Worm (Caenorhabditis elegans): ENCODE measurements around the gene F52D10.2.

F52D10.2 gene

DNA sequence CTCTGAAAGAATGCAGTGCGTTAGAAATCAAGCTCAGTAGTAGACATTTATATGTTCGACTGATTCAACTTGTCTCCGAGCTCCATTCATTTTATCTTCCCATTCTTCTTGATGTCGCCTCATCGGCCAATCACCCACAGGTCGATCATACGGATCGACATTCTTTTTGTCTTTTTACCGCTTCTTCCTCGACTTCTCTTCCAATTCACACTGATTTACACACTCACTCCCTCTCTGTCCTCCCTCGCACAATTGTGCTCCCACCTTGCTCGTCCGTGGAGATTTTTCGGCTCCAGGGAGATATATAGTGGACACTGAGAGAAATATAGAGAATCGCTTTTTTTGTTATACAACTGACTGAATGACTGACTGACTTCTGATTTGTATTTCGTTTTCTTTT is 17.4 kb downstream of the F52D10.2 start (continued):
- TF ChIP-seq rpc-1 (optimal IDR thresholded peaks at IDR 0.05) (no peak), rpc-1 (tag; optimal IDR thresholded peaks at IDR 0.05) (no peak), mcd-1 (GFP tag; IDR thresholded peaks at IDR 0.05) (no peak)

DNA sequence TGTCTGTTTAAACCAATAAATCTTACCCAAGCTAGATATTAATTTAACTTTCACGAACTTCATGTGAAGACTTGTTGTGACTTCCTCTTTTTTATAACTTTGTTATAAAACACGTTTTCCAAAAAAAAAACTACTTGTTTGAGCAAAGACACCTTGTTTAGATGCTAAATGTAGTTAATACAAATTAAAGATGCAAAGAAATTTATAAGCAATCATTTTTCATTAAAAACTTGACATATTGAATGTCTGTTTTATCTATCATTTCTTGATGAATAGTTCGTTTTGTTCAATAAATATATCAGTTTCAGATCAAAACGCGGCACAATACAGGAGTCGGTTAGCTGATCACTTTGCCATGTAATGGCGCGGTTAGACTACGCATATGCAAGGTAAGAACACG is 19.3 kb downstream of the F52D10.2 start, which contains the start of gene frm-3:
Gene frm-3 (plus strand): TSS at position 301 of the 400 bp plus-strand sequence.
- TF ChIP-seq F33H1.4 (GFP tag; IDR thresholded peaks at IDR 0.05), result no peak
- no peak for TF ChIP-seq ztf-18 (tag; optimal IDR thresholded peaks at IDR 0.05)
- no peak for TF ChIP-seq nhr-179 (tag; optimal IDR thresholded peaks at IDR 0.05)
- no peak for TF ChIP-seq hmg-1.2 (GFP tag; IDR thresholded peaks at IDR 0.05)
- TF ChIP-seq nfyb-1 (GFP tag; IDR thresholded peaks at IDR 0.05), result no peak
- TF ChIP-seq B0336.3 (GFP tag; IDR thresholded peaks at IDR 0.05), result no peak
- no peak for TF ChIP-seq hlh-12 (tag; optimal IDR thresholded peaks at IDR 0.05)
- TF ChIP-seq athp-1 (tag; optimal IDR thresholded peaks at IDR 0.05), result no peak
- no peak for TF ChIP-seq him-1 (tag; optimal IDR thresholded peaks at IDR 0.05)
- no peak for TF ChIP-seq tlf-1 (GFP tag; optimal IDR thresholded peaks at IDR 0.05)
- no peak for TF ChIP-seq repo-1 (tag; optimal IDR thresholded peaks at IDR 0.05)
- no peak for TF ChIP-seq hrde-1 (tag; optimal IDR thresholded peaks at IDR 0.05; ENCODE audit: borderline replicate concordance)
- TF ChIP-seq snpc-3.4 (tag; optimal IDR thresholded peaks at IDR 0.05), result no peak
- no peak for TF ChIP-seq aptf-2 (GFP tag; conservative IDR thresholded peaks at IDR 0.05)
- TF ChIP-seq T26A5.8 (tag; optimal IDR thresholded peaks at IDR 0.05), result no peak
- TF ChIP-seq hlh-26 (GFP tag; conservative IDR thresholded peaks at IDR 0.05), result no peak
- no peak for TF ChIP-seq chd-7 (tag; optimal IDR thresholded peaks at IDR 0.05)

ce11 chrX:11571714-11572113 is 19.8 kb downstream of the F52D10.2 start:
- TF ChIP-seq zfh-2 (GFP tag; conservative IDR thresholded peaks at IDR 0.05) (peak; percentile 47; the same call in 1 of the 2 replicates), lin-26 (GFP tag; IDR thresholded peaks at IDR 0.05) (no peak)

ce11 chrX:11569744-11570359 is 21.7 kb downstream of the F52D10.2 start:
- TF ChIP-seq Y56A3A.18 (GFP tag; IDR thresholded peaks at IDR 0.05), result no peak
- TF ChIP-seq F52B5.7 (tag; optimal IDR thresholded peaks at IDR 0.05), result no peak
- TF ChIP-seq lsl-1 (GFP tag; optimal IDR thresholded peaks at IDR 0.05), result no peak
- TF ChIP-seq Y95B8A.8 (GFP tag; IDR thresholded peaks at IDR 0.05), result no peak
- TF ChIP-seq ztf-3 (GFP tag; optimal IDR thresholded peaks at IDR 0.05), result no peak
- TF ChIP-seq repo-1 (tag; optimal IDR thresholded peaks at IDR 0.05), result no peak
- no peak for TF ChIP-seq tbx-9 (tag; optimal IDR thresholded peaks at IDR 0.05; ENCODE audit: borderline replicate concordance)
- no peak for TF ChIP-seq dpl-1 (GFP tag; optimal IDR thresholded peaks at IDR 0.05)
- no peak for TF ChIP-seq unc-62 (GFP tag; optimal IDR thresholded peaks at IDR 0.05)
- TF ChIP-seq nfya-2 (GFP tag; IDR thresholded peaks at IDR 0.05), result no peak

ce11 chrX:11563663-11564062 is 27.9 kb downstream of the F52D10.2 start, which contains the start of gene trpp-9:
trpp-9 (plus strand) TSS chrX:11563923.
- peak; percentile 25; the same call in 1 of the 2 replicates for TF ChIP-seq hmg-1.2 (GFP tag; IDR thresholded peaks at IDR 0.05)
- TF ChIP-seq attf-5 (GFP tag; optimal IDR thresholded peaks at IDR 0.05), result peak; percentile 14
- 0 out of 2 replicates have a peak, but pooled peaks have one; percentile 28 for TF ChIP-seq zfh-2 (GFP tag; conservative IDR thresholded peaks at IDR 0.05)
- peak; percentile 40 for TF ChIP-seq lin-40 (tag; optimal IDR thresholded peaks at IDR 0.05)
- TF ChIP-seq rpc-1 (optimal IDR thresholded peaks at IDR 0.05), result no peak
- no peak for TF ChIP-seq rpc-1 (tag; optimal IDR thresholded peaks at IDR 0.05)
- no peak for TF ChIP-seq cebp-1 (GFP tag; IDR thresholded peaks at IDR 0.05)
- no peak for TF ChIP-seq cebp-1 (tag; optimal IDR thresholded peaks at IDR 0.05)
- TF ChIP-seq F52B5.7 (tag; optimal IDR thresholded peaks at IDR 0.05), result no peak
